Fruit fly (Drosophila melanogaster) whole organism, embryonic: ENCODE results near the gene CG15408.

Experiments used
- Ada2b ChIP-seq: fragments of 200-800 bp; sonication (Bioruptor generic); IDR thresholded peaks from 2 replicates; pipeline ENCODE4 v1.3.6; 2022; ENCODE audit warnings: missing biosample characterization, missing genetic modification characterization
- Bgb ChIP-seq: fragments of 200-800 bp; sonication (Bioruptor generic); IDR thresholded peaks from 2 replicates; pipeline ENCODE4 v1.3.6; 2022; ENCODE audit warnings: missing biosample characterization, missing genetic modification characterization; ENCODE audit not compliant: partially characterized antibody
- CG1024 ChIP-seq: fragments of 200-800 bp; sonication (Bioruptor generic); IDR thresholded peaks from 2 replicates; pipeline ENCODE4 v1.3.6; 2022; ENCODE audit warnings: missing biosample characterization, missing genetic modification characterization
- CG10959 ChIP-seq: fragments of 200-800 bp; sonication (Bioruptor generic); IDR thresholded peaks from 2 replicates; pipeline ENCODE4 v1.3.6; 2022; ENCODE audit warnings: missing biosample characterization, missing genetic modification characterization
- CG11504 ChIP-seq: fragments of 200-800 bp; sonication (Bioruptor generic); optimal IDR thresholded peaks from 3 replicates; lab custom pipeline; 2019; ENCODE audit warnings: missing biosample characterization, mild to moderate bottlenecking, missing genetic modification characterization, moderate library complexity
- CG12236 ChIP-seq: fragments of 200-800 bp; sonication (Bioruptor generic); optimal IDR thresholded peaks from 2 replicates; lab custom pipeline; 2016; ENCODE audit warnings: missing biosample characterization, missing genetic modification characterization
- CG1233 ChIP-seq: fragments of 200-800 bp; sonication (Bioruptor generic); optimal IDR thresholded peaks from 4 replicates; lab custom pipeline; 2018; ENCODE audit warnings: missing biosample characterization, mild to moderate bottlenecking, missing genetic modification characterization
- CG12744 ChIP-seq: fragments of 200-800 bp; sonication (Bioruptor generic); optimal IDR thresholded peaks from 2 replicates; lab custom pipeline; 2016; ENCODE audit warnings: missing biosample characterization, missing genetic modification characterization
- CG14710 ChIP-seq: fragments of 200-800 bp; sonication (Bioruptor generic); optimal IDR thresholded peaks from 3 replicates; lab custom pipeline; 2019; ENCODE audit warnings: missing biosample characterization, mild to moderate bottlenecking, missing genetic modification characterization, moderate library complexity
- CG18262 ChIP-seq: fragments of 200-800 bp; optimal IDR thresholded peaks from 3 replicates; lab custom pipeline; 2019; ENCODE audit warnings: missing biosample characterization, mild to moderate bottlenecking, missing genetic modification characterization, moderate library complexity
- CG2116 ChIP-seq: fragments of 200-800 bp; sonication (Bioruptor generic); optimal IDR thresholded peaks from 3 replicates; lab custom pipeline; 2018; ENCODE audit warnings: missing biosample characterization, mild to moderate bottlenecking, missing genetic modification characterization
- CG2202 ChIP-seq: fragments of 200-800 bp; sonication (Bioruptor generic); optimal IDR thresholded peaks from 2 replicates; lab custom pipeline; 2018; ENCODE audit warnings: missing biosample characterization, mild to moderate bottlenecking, missing genetic modification characterization
- CG2712 ChIP-seq: fragments of 200-800 bp; optimal IDR thresholded peaks from 3 replicates; lab custom pipeline; 2019; ENCODE audit warnings: missing biosample characterization, mild to moderate bottlenecking, missing genetic modification characterization, moderate library complexity
- CG3281 ChIP-seq: fragments of 200-800 bp; sonication (Bioruptor generic); optimal IDR thresholded peaks from 3 replicates; lab custom pipeline; 2017; ENCODE audit warnings: missing biosample characterization, mild to moderate bottlenecking, missing genetic modification characterization
- CG3838 ChIP-seq: fragments of 200-800 bp; sonication (Bioruptor generic); optimal IDR thresholded peaks from 3 replicates; lab custom pipeline; 2016; ENCODE audit warnings: missing biosample characterization, missing genetic modification characterization
- CG4328 ChIP-seq: fragments of 200-800 bp; sonication (Bioruptor generic); optimal IDR thresholded peaks from 3 replicates; lab custom pipeline; 2017; ENCODE audit warnings: missing biosample characterization, missing genetic modification reagents, missing genetic modification characterization
- CG6854 ChIP-seq: fragments of 200-800 bp; sonication (Bioruptor generic); optimal IDR thresholded peaks from 3 replicates; lab custom pipeline; 2017; ENCODE audit warnings: missing biosample characterization, mild to moderate bottlenecking, missing genetic modification characterization
- CG7839 ChIP-seq: fragments of 200-800 bp; sonication (Bioruptor generic); optimal IDR thresholded peaks from 3 replicates; lab custom pipeline; 2018; ENCODE audit warnings: missing biosample characterization, mild to moderate bottlenecking, missing genetic modification characterization, moderate library complexity
- CG7963 ChIP-seq: fragments of 200-800 bp; sonication (Bioruptor generic); IDR thresholded peaks from 3 replicates; pipeline ENCODE4 v1.3.6; 2022; ENCODE audit warnings: missing biosample characterization, missing genetic modification characterization; ENCODE audit not compliant: partially characterized antibody
- CG8388 ChIP-seq: fragments of 200-800 bp; sonication (Bioruptor generic); optimal IDR thresholded peaks from 2 replicates; lab custom pipeline; 2019; ENCODE audit warnings: missing biosample characterization, mild to moderate bottlenecking, missing genetic modification characterization, moderate library complexity
- CG9876 ChIP-seq: fragments of 200-800 bp; sonication (Bioruptor generic); optimal IDR thresholded peaks from 2 replicates; lab custom pipeline; 2016; ENCODE audit warnings: missing biosample characterization, missing genetic modification characterization
- Chrac-16 ChIP-seq: fragments of 200-800 bp; sonication (Bioruptor generic); optimal IDR thresholded peaks from 3 replicates; lab custom pipeline; 2016; ENCODE audit warnings: missing biosample characterization, missing genetic modification characterization
- D19B ChIP-seq: fragments of 200-800 bp; sonication (Bioruptor generic); optimal IDR thresholded peaks from 2 replicates; lab custom pipeline; 2017; ENCODE audit warnings: missing biosample characterization, mild to moderate bottlenecking, missing genetic modification characterization
- Drgx ChIP-seq: fragments of 200-800 bp; sonication (Bioruptor generic); IDR thresholded peaks from 2 replicates; pipeline ENCODE4 v1.3.6; 2022; ENCODE audit warnings: missing biosample characterization, missing genetic modification characterization
- E2f2 ChIP-seq: fragments of 200-800 bp; sonication (Bioruptor generic); IDR thresholded peaks from 2 replicates; pipeline ENCODE4 v1.3.6; 2022; ENCODE audit warnings: missing biosample characterization, missing genetic modification characterization
- Hr78 ChIP-seq, 2 experiments: fragments of 200-800 bp in 1 of 2; fragments of >200 bp in 1 of 2; sonication (Bioruptor generic) in 1 of 2; optimal IDR thresholded peaks; 2 replicates each; lab custom pipeline; 2017 to 2019; ENCODE audit warnings: missing biosample characterization in 2 of 2, missing genetic modification characterization in 2 of 2, mild to moderate bottlenecking in 1 of 2, moderate library complexity in 1 of 2
- Jarid2 ChIP-seq: fragments of 200-800 bp; sonication (Bioruptor generic); optimal IDR thresholded peaks from 3 replicates; lab custom pipeline; 2017; ENCODE audit warnings: mild to moderate bottlenecking, missing biosample characterization, missing genetic modification reagents, missing genetic modification characterization
- Myb ChIP-seq: fragments of 200-800 bp; sonication (Bioruptor generic); optimal IDR thresholded peaks from 2 replicates; lab custom pipeline; 2016; ENCODE audit warnings: missing biosample characterization, missing genetic modification characterization
- Nf-YA ChIP-seq: fragments of 200-800 bp; sonication (Bioruptor generic); IDR thresholded peaks from 2 replicates; pipeline ENCODE4 v1.3.6; 2022; ENCODE audit warnings: missing biosample characterization, missing genetic modification characterization
- Nf-YC ChIP-seq: fragments of 200-800 bp; optimal IDR thresholded peaks from 3 replicates; lab custom pipeline; 2019; ENCODE audit warnings: missing biosample characterization, mild to moderate bottlenecking, missing genetic modification characterization, moderate library complexity
- Ssrp ChIP-seq: fragments of 200-800 bp; sonication (Bioruptor generic); optimal IDR thresholded peaks from 2 replicates; lab custom pipeline; 2018; ENCODE audit warnings: missing biosample characterization, mild to moderate bottlenecking, missing genetic modification characterization, moderate library complexity
- Xbp1 ChIP-seq: fragments of 200-800 bp; sonication (Bioruptor generic); optimal IDR thresholded peaks from 3 replicates; lab custom pipeline; 2016; ENCODE audit warnings: missing biosample characterization, mild to moderate bottlenecking, missing genetic modification characterization
- aop ChIP-seq: fragments of 200-800 bp; sonication (Bioruptor generic); IDR thresholded peaks from 2 replicates; pipeline ENCODE4 v1.3.6; 2022; ENCODE audit warnings: missing biosample characterization, missing genetic modification characterization
- bcd ChIP-seq: fragments of 200-800 bp; sonication (Bioruptor generic); optimal IDR thresholded peaks from 2 replicates; lab custom pipeline; 2017; ENCODE audit warnings: missing biosample characterization, mild to moderate bottlenecking, missing genetic modification characterization
- da ChIP-seq: fragments of 200-800 bp; sonication (Bioruptor generic); optimal IDR thresholded peaks from 2 replicates; lab custom pipeline; 2016; ENCODE audit warnings: missing biosample characterization, missing genetic modification characterization
- emc ChIP-seq: fragments of 200-800 bp; sonication (Bioruptor generic); optimal IDR thresholded peaks from 2 replicates; lab custom pipeline; 2016; ENCODE audit warnings: missing biosample characterization, missing genetic modification characterization
- fd96Cb ChIP-seq: fragments of 200-800 bp; sonication (Bioruptor generic); optimal IDR thresholded peaks from 2 replicates; lab custom pipeline; 2018; ENCODE audit warnings: missing biosample characterization, mild to moderate bottlenecking, missing genetic modification characterization, moderate library complexity
- fu2 ChIP-seq: fragments of 200-800 bp; sonication (Bioruptor generic); optimal IDR thresholded peaks from 2 replicates; lab custom pipeline; 2016; ENCODE audit warnings: missing biosample characterization, missing genetic modification characterization
- h ChIP-seq: fragments of >200 bp; optimal IDR thresholded peaks from 2 replicates; lab custom pipeline; 2017
- luna ChIP-seq: fragments of 200-800 bp; sonication (Bioruptor generic); optimal IDR thresholded peaks from 2 replicates; lab custom pipeline; 2016; ENCODE audit warnings: missing biosample characterization, missing genetic modification characterization
- mirr ChIP-seq: fragments of 200-800 bp; sonication (Bioruptor generic); optimal IDR thresholded peaks from 3 replicates; lab custom pipeline; 2018; ENCODE audit warnings: missing biosample characterization, mild to moderate bottlenecking, missing genetic modification characterization
- nerfin-2 ChIP-seq: fragments of 200-800 bp; sonication (Bioruptor generic); IDR thresholded peaks from 2 replicates; pipeline ENCODE4 v1.3.6; 2022; ENCODE audit warnings: missing biosample characterization, missing genetic modification characterization; ENCODE audit not compliant: partially characterized antibody
- onecut ChIP-seq: fragments of 200-800 bp; sonication (Bioruptor generic); IDR thresholded peaks from 2 replicates; pipeline ENCODE4 v1.3.6; 2022; ENCODE audit warnings: missing biosample characterization, missing genetic modification characterization
- pita ChIP-seq: fragments of 200-800 bp; sonication (Bioruptor generic); optimal IDR thresholded peaks from 2 replicates; lab custom pipeline; 2017; ENCODE audit warnings: missing biosample characterization, mild to moderate bottlenecking, missing genetic modification characterization
- ro ChIP-seq: fragments of 200-800 bp; sonication (Bioruptor generic); IDR thresholded peaks from 2 replicates; pipeline ENCODE4 v1.3.6; 2022; ENCODE audit warnings: missing biosample characterization, missing genetic modification characterization
- run ChIP-seq: fragments of 200-800 bp; sonication (Bioruptor generic); optimal IDR thresholded peaks from 3 replicates; lab custom pipeline; 2018; ENCODE audit warnings: missing biosample characterization, mild to moderate bottlenecking, missing genetic modification characterization
- toy ChIP-seq: fragments of 200-800 bp; sonication (Bioruptor generic); IDR thresholded peaks from 2 replicates; pipeline ENCODE4 v1.3.6; 2022; ENCODE audit warnings: missing biosample characterization, missing genetic modification characterization
- trem ChIP-seq: fragments of 200-800 bp; optimal IDR thresholded peaks from 3 replicates; lab custom pipeline; 2019; ENCODE audit warnings: missing biosample characterization, mild to moderate bottlenecking, missing genetic modification characterization, moderate library complexity
- zf30C ChIP-seq: fragments of 200-800 bp; sonication (Bioruptor generic); optimal IDR thresholded peaks from 3 replicates; lab custom pipeline; 2018; ENCODE audit warnings: missing biosample characterization, mild to moderate bottlenecking, missing genetic modification characterization

The CG15408 gene

dm6 chr2L:3301755-3302499, 30.7 kb upstream of the CG15408 start (continued):
- peak; percentile 99 for TF ChIP-seq aop
- TF ChIP-seq CG1233: peak; percentile 100
- TF ChIP-seq CG7963 (GFP tag; lab: Robert Waterston, UW): no peak
- peak; percentile 98 for TF ChIP-seq D19B (GFP tag; lab: Kevin White, UChicago)
- TF ChIP-seq CG6854: peak; percentile 99
- peak; percentile 100 for TF ChIP-seq fd96Cb
- TF ChIP-seq CG3281 (GFP tag; lab: Kevin White, UChicago): peak; percentile 100
- peak; percentile 98 for TF ChIP-seq CG3838 (GFP tag; lab: Kevin White, UChicago)
- peak; percentile 98 for TF ChIP-seq CG14710 (tag; lab: Kevin White, UChicago)
- TF ChIP-seq CG2202 (tag; lab: Kevin White, UChicago): peak; percentile 99
- TF ChIP-seq CG2116 (GFP tag; lab: Kevin White, UChicago): peak; percentile 90
- peak; percentile 100 for TF ChIP-seq bcd
- TF ChIP-seq Myb: peak; percentile 97
- TF ChIP-seq Nf-YA: peak; percentile 94
- peak; percentile 99 for TF ChIP-seq CG12744 (GFP tag; lab: Kevin White, UChicago)
- TF ChIP-seq run (tag; lab: Kevin White, UChicago): peak; percentile 98
- peak; percentile 100 for TF ChIP-seq mirr (GFP tag; lab: Kevin White, UChicago)
- TF ChIP-seq Ada2b (GFP tag; lab: Robert Waterston, UW): peak; percentile 99
- peak; percentile 99 for TF ChIP-seq emc
- TF ChIP-seq luna (GFP tag; lab: Kevin White, UChicago): peak; percentile 99
- no peak for TF ChIP-seq nerfin-2
- TF ChIP-seq Chrac-16 (GFP tag; lab: Kevin White, UChicago): peak; percentile 100
- peak; percentile 99 for TF ChIP-seq CG2712 (tag; lab: Kevin White, UChicago)
- peak in 1 of 2 experiments; percentile 94 for TF ChIP-seq Hr78 (GFP tag; optimal IDR thresholded peaks at IDR 0.05; lab: Kevin White, UChicago)
- peak; percentile 99 for TF ChIP-seq CG10959 (GFP tag; lab: Robert Waterston, UW)
- TF ChIP-seq zf30C (GFP tag; lab: Kevin White, UChicago): peak; percentile 75
- TF ChIP-seq da: peak; percentile 99
- TF ChIP-seq pita (GFP tag; lab: Kevin White, UChicago): no peak
- peak; percentile 99 for TF ChIP-seq onecut (GFP tag; lab: Robert Waterston, UW)
- peak; percentile 99 for TF ChIP-seq CG12236 (GFP tag; lab: Kevin White, UChicago)
- peak; percentile 99 for TF ChIP-seq Drgx (GFP tag; lab: Robert Waterston, UW)
- peak; percentile 99 for TF ChIP-seq fu2 (GFP tag; lab: Kevin White, UChicago)
- peak; percentile 95 for TF ChIP-seq CG1024 (GFP tag; lab: Robert Waterston, UW)
- peak; percentile 99 for TF ChIP-seq ro (GFP tag; lab: Robert Waterston, UW)
- peak; percentile 94 for TF ChIP-seq Nf-YC (tag; lab: Kevin White, UChicago)
- peak; percentile 96 for TF ChIP-seq Jarid2 (GFP tag; lab: Kevin White, UChicago)
- no peak for TF ChIP-seq Bgb (GFP tag; lab: Robert Waterston, UW)
- peak; percentile 100 for TF ChIP-seq CG4328 (GFP tag; lab: Kevin White, UChicago)
- peak; percentile 100 for TF ChIP-seq Xbp1 (GFP tag; lab: Kevin White, UChicago)
- TF ChIP-seq CG8388: peak; percentile 99
- peak; percentile 100 for TF ChIP-seq CG7839 (tag; lab: Kevin White, UChicago)
- peak; percentile 100 for TF ChIP-seq CG9876
- TF ChIP-seq CG18262 (tag; lab: Kevin White, UChicago): peak; percentile 99
- TF ChIP-seq E2f2 (GFP tag; lab: Robert Waterston, UW): peak; percentile 89
- peak; percentile 99 for TF ChIP-seq Ssrp (tag; lab: Kevin White, UChicago)
- TF ChIP-seq toy (GFP tag; lab: Robert Waterston, UW): peak; percentile 99
- peak; percentile 96 for TF ChIP-seq trem (tag; lab: Kevin White, UChicago)
- TF ChIP-seq h (lab: Kevin White, UChicago): no peak
- TF ChIP-seq CG11504: peak; percentile 98
